Worm (Caenorhabditis elegans): Measurements from ENCODE around the gene sao-1.

ce11 chrV:13954056-13954455, 9.7 kb upstream of the sao-1 start, which contains the start of gene swt-6:
- TF ChIP-seq ceh-28 (tag; optimal IDR thresholded peaks at IDR 0.05), result no peak
- no peak for TF ChIP-seq fkh-10 (GFP tag; optimal IDR thresholded peaks at IDR 0.05)
- no peak for TF ChIP-seq snpc-4 (tag; optimal IDR thresholded peaks at IDR 0.05)
- no peak for TF ChIP-seq egl-27 (tag; optimal IDR thresholded peaks at IDR 0.05)
- peak; percentile 17 for TF ChIP-seq pqm-1 (tag; optimal IDR thresholded peaks at IDR 0.05)
- no peak for TF ChIP-seq tra-1 (GFP tag; IDR thresholded peaks at IDR 0.05)
- TF ChIP-seq fos-1 (tag; optimal IDR thresholded peaks at IDR 0.05), result no peak
- TF ChIP-seq nhr-76 (tag; optimal IDR thresholded peaks at IDR 0.05), result no peak
- no peak for TF ChIP-seq unc-62 (GFP tag; optimal IDR thresholded peaks at IDR 0.05 in 1 of 2)
- no peak for TF ChIP-seq unc-62 (tag; optimal IDR thresholded peaks at IDR 0.05)
- no peak for TF ChIP-seq ztf-7 (tag; optimal IDR thresholded peaks at IDR 0.05)
- TF ChIP-seq daf-16 (GFP tag; optimal IDR thresholded peaks at IDR 0.05), result no peak
- TF ChIP-seq daf-16 (tag; optimal IDR thresholded peaks at IDR 0.05), result no peak
- TF ChIP-seq lsy-2 (tag; optimal IDR thresholded peaks at IDR 0.05), result no peak

All from whole organism, L4 larva.